Fruit fly (Drosophila melanogaster): ENCODE data around the gene Hsc70-1.
A peak's percentile ranks its signal among the peaks of the same experiment; 100 is the strongest.

Hsc70-1 gene

dm6 chr3L:13938470-13939150 is 35.3 kb upstream of the Hsc70-1 start (continued):
- TF ChIP-seq B-H2 (GFP tag; optimal IDR thresholded peaks at IDR 0.05), result peak; percentile 41
- TF ChIP-seq p53 (GFP tag; optimal IDR thresholded peaks at IDR 0.05), result peak; percentile 64
- TF ChIP-seq CG11247 (GFP tag; IDR thresholded peaks at IDR 0.05), result peak; percentile 35; the same call in 1 of the 2 replicates
- peak; percentile 88 for TF ChIP-seq CG12236 (GFP tag; optimal IDR thresholded peaks at IDR 0.05)
- peak; percentile 36 for TF ChIP-seq Hey (tag; optimal IDR thresholded peaks at IDR 0.05)
- TF ChIP-seq nom (GFP tag; optimal IDR thresholded peaks at IDR 0.05), result peak; percentile 81
- TF ChIP-seq Dip2 (GFP tag; IDR thresholded peaks at IDR 0.05), result no peak
- TF ChIP-seq CG14014 (GFP tag; IDR thresholded peaks at IDR 0.05), result peak; percentile 76
- TF ChIP-seq kah (GFP tag; optimal IDR thresholded peaks at IDR 0.05), result peak; percentile 79
- TF ChIP-seq schlank (tag; optimal IDR thresholded peaks at IDR 0.05), result peak; percentile 30
- peak; percentile 90 for TF ChIP-seq CG17829 (tag; optimal IDR thresholded peaks at IDR 0.05)
- TF ChIP-seq D (optimal IDR thresholded peaks at IDR 0.05), result no peak
- TF ChIP-seq D (GFP tag; optimal IDR thresholded peaks at IDR 0.05), result peak; percentile 91
- peak; percentile 89 for TF ChIP-seq Nf-YC (tag; optimal IDR thresholded peaks at IDR 0.05)
- peak; percentile 78 for TF ChIP-seq disco-r (GFP tag; optimal IDR thresholded peaks at IDR 0.05)
- TF ChIP-seq Dek (tag; optimal IDR thresholded peaks at IDR 0.05), result peak; percentile 67
- peak; percentile 64; the same call in 2 of the 3 replicates for TF ChIP-seq CG11560 (tag; IDR thresholded peaks at IDR 0.05)
- peak; percentile 91 for TF ChIP-seq CG1233 (GFP tag; optimal IDR thresholded peaks at IDR 0.05)
- TF ChIP-seq CHES-1-like (GFP tag; optimal IDR thresholded peaks at IDR 0.05), result peak; percentile 94
- peak; percentile 98 for TF ChIP-seq Ets65A (GFP tag)
- peak; percentile 63 for TF ChIP-seq CG4617 (GFP tag; optimal IDR thresholded peaks at IDR 0.05; ENCODE audit: borderline replicate concordance)
- peak; percentile 81; the same call in 1 of the 2 replicates for TF ChIP-seq Drgx (GFP tag; IDR thresholded peaks at IDR 0.05)
- peak; percentile 72 for TF ChIP-seq croc (GFP tag; conservative IDR thresholded peaks at IDR 0.05)
- TF ChIP-seq seq (GFP tag; IDR thresholded peaks at IDR 0.05), result peak; percentile 66
- peak; percentile 56 for TF ChIP-seq CG11456 (GFP tag; IDR thresholded peaks at IDR 0.05)
- peak; percentile 87 for TF ChIP-seq Hr3 (GFP tag; optimal IDR thresholded peaks at IDR 0.05)
- TF ChIP-seq Ada2b (GFP tag; IDR thresholded peaks at IDR 0.05), result peak; percentile 51
- no peak for TF ChIP-seq Hr39 (optimal IDR thresholded peaks at IDR 0.05)
- TF ChIP-seq Tbp (GFP tag; optimal IDR thresholded peaks at IDR 0.05), result no peak
- TF ChIP-seq CG33557 (GFP tag; optimal IDR thresholded peaks at IDR 0.05), result peak; percentile 85
- TF ChIP-seq CG6254 (GFP tag; optimal IDR thresholded peaks at IDR 0.05), result peak; percentile 66
- no peak for TF ChIP-seq CG7745 (tag; optimal IDR thresholded peaks at IDR 0.05)
- TF ChIP-seq CG14667 (GFP tag; IDR thresholded peaks at IDR 0.05), result peak; percentile 66; the same call in 1 of the 2 replicates
- peak; percentile 70 for TF ChIP-seq CG4404 (GFP tag; IDR thresholded peaks at IDR 0.05)
- peak; percentile 41 for TF ChIP-seq CG7987 (GFP tag; optimal IDR thresholded peaks at IDR 0.05)
- peak; percentile 75 for TF ChIP-seq CG30431 (GFP tag; optimal IDR thresholded peaks at IDR 0.05)
- TF ChIP-seq Kr (GFP tag; optimal IDR thresholded peaks at IDR 0.05), result peak; percentile 1
- TF ChIP-seq YL-1 (GFP tag; optimal IDR thresholded peaks at IDR 0.05), result peak; percentile 58
- TF ChIP-seq sim (GFP tag; IDR thresholded peaks at IDR 0.05), result no peak
- peak; percentile 58 for TF ChIP-seq HmgD (GFP tag; optimal IDR thresholded peaks at IDR 0.05)
- peak; percentile 75 for TF ChIP-seq CG33213 (GFP tag; optimal IDR thresholded peaks at IDR 0.05)
- TF ChIP-seq Dbx (GFP tag; IDR thresholded peaks at IDR 0.05), result peak; percentile 57; the same call in 2 of the 3 replicates
- peak; percentile 87 for TF ChIP-seq sqz (GFP tag; optimal IDR thresholded peaks at IDR 0.05)
- peak; percentile 78 for TF ChIP-seq al (GFP tag; IDR thresholded peaks at IDR 0.05)
- peak in 1 of 2 experiments; percentile 73 for TF ChIP-seq Eip74EF (GFP tag; optimal IDR thresholded peaks at IDR 0.05)
- TF ChIP-seq CG17328 (GFP tag; IDR thresholded peaks at IDR 0.05), result 0 out of 2 replicates have a peak, but pooled peaks have one; percentile 11
- TF ChIP-seq tgo (GFP tag; IDR thresholded peaks at IDR 0.05), result peak; percentile 77
- TF ChIP-seq hb (GFP tag; IDR thresholded peaks at IDR 0.05; ENCODE audit: partially characterized antibody), result no peak
- TF ChIP-seq unpg (GFP tag; optimal IDR thresholded peaks at IDR 0.05), result peak; percentile 66
- peak; percentile 93 for TF ChIP-seq CG7839 (tag; optimal IDR thresholded peaks at IDR 0.05)

Measured in whole organism, embryonic.